Worm (Caenorhabditis elegans): ENCODE data around the gene T09D3.3.

DNA sequence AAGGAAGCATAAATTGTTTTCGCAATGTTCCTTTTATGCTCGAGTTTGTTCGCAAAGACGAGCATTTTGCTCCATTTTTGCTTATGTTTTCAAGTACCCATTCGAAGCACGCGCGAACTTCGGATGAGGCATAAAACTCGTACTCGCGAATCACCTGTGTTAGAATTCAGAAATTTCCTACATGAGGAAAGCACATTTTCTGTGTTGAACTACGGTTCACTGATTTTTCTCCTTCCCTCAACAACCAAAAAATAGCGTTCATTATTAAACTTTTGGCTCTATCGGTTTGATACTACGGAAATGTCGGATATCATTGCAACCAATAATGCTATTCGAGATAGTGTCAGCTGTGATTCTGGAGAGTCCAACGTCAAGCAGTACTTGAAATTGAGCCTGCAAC lies 14.8 kb downstream of the T09D3.3 start, which contains the start of gene srg-28:
- TF ChIP-seq daf-19 (GFP tag; conservative IDR thresholded peaks at IDR 0.05), result no peak
- no peak for TF ChIP-seq pha-4 (GFP tag; IDR thresholded peaks at IDR 0.05)
- no peak for TF ChIP-seq pha-4 (tag; optimal IDR thresholded peaks at IDR 0.05)
- TF ChIP-seq mdl-1 (tag; optimal IDR thresholded peaks at IDR 0.05), result no peak
- TF ChIP-seq nhr-28 (tag; optimal IDR thresholded peaks at IDR 0.05), result no peak
